Fruit fly (Drosophila melanogaster) whole organism, adult: ENCODE measurements around the gene Tsr1.

Source experiments
- CG11617 ChIP-seq: fragments of 200-800 bp; sonication (Bioruptor generic); optimal IDR thresholded peaks from 2 replicates; lab custom pipeline; 2017; ENCODE audit warnings: mild to moderate bottlenecking, missing biosample characterization, missing genetic modification reagents, missing genetic modification characterization
- CG12768 ChIP-seq: fragments of 200-800 bp; sonication (Bioruptor generic); optimal IDR thresholded peaks from 2 replicates; lab custom pipeline; 2017; ENCODE audit warnings: missing biosample characterization, missing genetic modification characterization, mild to moderate bottlenecking, moderate library complexity, missing genetic modification reagents
- CG14711 ChIP-seq: fragments of 200-800 bp; sonication (Bioruptor generic); optimal IDR thresholded peaks from 2 replicates; lab custom pipeline; 2018; ENCODE audit warnings: missing biosample characterization, mild to moderate bottlenecking, missing genetic modification characterization, moderate library complexity
- CG1620 ChIP-seq: fragments of 200-800 bp; sonication (Bioruptor generic); optimal IDR thresholded peaks from 2 replicates; lab custom pipeline; 2016; ENCODE audit warnings: missing biosample characterization, missing genetic modification characterization
- CG33017 ChIP-seq: fragments of 200-800 bp; sonication (Bioruptor generic); optimal IDR thresholded peaks from 2 replicates; lab custom pipeline; 2018; ENCODE audit warnings: missing biosample characterization, mild to moderate bottlenecking, missing genetic modification characterization, moderate library complexity
- CG5204 ChIP-seq: fragments of 200-800 bp; sonication (Bioruptor generic); optimal IDR thresholded peaks from 2 replicates; lab custom pipeline; 2016; ENCODE audit warnings: missing biosample characterization, missing genetic modification characterization
- CG7045 ChIP-seq: fragments of 200-800 bp; sonication (Bioruptor generic); optimal IDR thresholded peaks from 2 replicates; lab custom pipeline; 2017; ENCODE audit warnings: missing biosample characterization, mild to moderate bottlenecking, missing genetic modification characterization
- CG7101 ChIP-seq: fragments of 200-800 bp; sonication (Bioruptor generic); optimal IDR thresholded peaks from 2 replicates; lab custom pipeline; 2018; ENCODE audit warnings: missing biosample characterization, mild to moderate bottlenecking, missing genetic modification characterization, moderate library complexity
- Crg-1 ChIP-seq: fragments of 200-800 bp; sonication (Bioruptor generic); optimal IDR thresholded peaks from 2 replicates; lab custom pipeline; 2016; ENCODE audit warnings: missing biosample characterization, missing genetic modification characterization
- Hr96 ChIP-seq: fragments of 200-800 bp; sonication (Bioruptor generic); optimal IDR thresholded peaks from 2 replicates; lab custom pipeline; 2016; ENCODE audit warnings: missing biosample characterization, missing genetic modification characterization
- Mnt ChIP-seq: fragments of 200-800 bp; sonication (Bioruptor generic); optimal IDR thresholded peaks from 2 replicates; lab custom pipeline; 2016; ENCODE audit warnings: missing biosample characterization, mild to moderate bottlenecking, missing genetic modification characterization
- bab1 ChIP-seq: fragments of 200-800 bp; sonication (Bioruptor generic); optimal IDR thresholded peaks from 3 replicates; lab custom pipeline; 2019; ENCODE audit warnings: missing biosample characterization, mild to moderate bottlenecking, missing genetic modification characterization, moderate library complexity
- cic ChIP-seq: fragments of 200-800 bp; sonication (Bioruptor generic); optimal IDR thresholded peaks from 2 replicates; lab custom pipeline; 2017; ENCODE audit warnings: missing biosample characterization, mild to moderate bottlenecking, missing genetic modification characterization, moderate library complexity
- cnc ChIP-seq, 2 experiments: fragments of >200 bp; optimal IDR thresholded peaks; 2 replicates each; lab custom pipeline; 2017
- kay ChIP-seq: fragments of 200-800 bp; sonication (Bioruptor generic); peaks from one replicate; lab custom pipeline; 2016; ENCODE audit warnings: missing biosample characterization, missing genetic modification characterization, borderline replicate concordance
- ovo ChIP-seq: fragments of 200-800 bp; sonication (Bioruptor generic); optimal IDR thresholded peaks from 2 replicates; lab custom pipeline; 2016; ENCODE audit warnings: missing biosample characterization, missing genetic modification characterization
- pad ChIP-seq: fragments of 200-800 bp; sonication (Bioruptor generic); optimal IDR thresholded peaks from 3 replicates; lab custom pipeline; 2017; ENCODE audit warnings: missing biosample characterization, missing genetic modification characterization, mild to moderate bottlenecking, moderate library complexity, missing genetic modification reagents
- tj ChIP-seq: fragments of 200-800 bp; sonication (Bioruptor generic); optimal IDR thresholded peaks from 3 replicates; lab custom pipeline; 2017; ENCODE audit warnings: missing biosample characterization, mild to moderate bottlenecking, missing genetic modification characterization, moderate library complexity
- toe ChIP-seq: fragments of 200-800 bp; sonication (Bioruptor generic); optimal IDR thresholded peaks from 2 replicates; lab custom pipeline; 2016; ENCODE audit warnings: missing biosample characterization, missing genetic modification characterization

The Tsr1 gene

DNA sequence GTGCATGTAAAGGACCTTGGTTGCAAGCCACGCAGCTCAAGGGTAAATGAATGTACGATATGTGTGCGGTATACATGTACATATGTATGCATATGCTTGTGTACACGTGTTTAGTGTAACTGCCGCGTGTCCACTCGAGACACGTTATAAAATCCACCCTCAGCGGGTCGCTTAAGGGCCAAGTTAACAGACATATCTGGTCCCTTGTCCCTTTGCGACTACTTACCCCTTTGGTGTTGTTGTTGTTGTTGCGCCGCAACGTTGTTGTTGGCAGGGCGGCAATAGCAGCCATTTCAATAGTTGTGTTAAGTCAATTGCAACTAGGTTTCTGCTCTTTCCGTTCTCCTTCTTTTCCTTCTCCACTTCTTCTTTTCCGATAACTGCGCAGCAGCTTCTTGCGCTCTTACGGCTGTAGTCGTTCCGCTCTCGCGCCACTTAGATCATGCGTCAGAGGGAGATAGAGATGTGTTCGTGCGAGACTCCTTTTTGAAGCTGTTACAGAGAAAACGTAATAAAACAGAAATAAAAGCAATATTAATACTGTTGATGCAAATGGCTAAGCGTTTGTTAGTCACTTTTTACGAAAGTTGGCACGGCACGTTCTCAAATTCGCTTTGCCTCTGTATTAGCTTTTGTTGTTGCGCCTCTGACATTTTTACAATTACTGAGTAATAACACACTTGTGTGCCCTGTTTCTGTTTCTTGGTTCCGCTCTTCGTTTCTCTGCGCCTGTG lies 11.6 kb downstream of the Tsr1 start:
- TF ChIP-seq CG5204 (GFP tag; lab: Kevin White, UChicago) = no peak
- TF ChIP-seq kay (GFP tag; lab: Kevin White, UChicago) = peak; percentile 92
- peak; percentile 27 for TF ChIP-seq ovo (GFP tag; lab: Kevin White, UChicago)
- peak; percentile 17 for TF ChIP-seq bab1

dm6 chr3L:21347197-21347831 lies 12.3 kb downstream of the Tsr1 start:
- TF ChIP-seq Mnt (GFP tag; lab: Kevin White, UChicago) (no peak), CG5204 (GFP tag; lab: Kevin White, UChicago) (peak; percentile 33)

DNA sequence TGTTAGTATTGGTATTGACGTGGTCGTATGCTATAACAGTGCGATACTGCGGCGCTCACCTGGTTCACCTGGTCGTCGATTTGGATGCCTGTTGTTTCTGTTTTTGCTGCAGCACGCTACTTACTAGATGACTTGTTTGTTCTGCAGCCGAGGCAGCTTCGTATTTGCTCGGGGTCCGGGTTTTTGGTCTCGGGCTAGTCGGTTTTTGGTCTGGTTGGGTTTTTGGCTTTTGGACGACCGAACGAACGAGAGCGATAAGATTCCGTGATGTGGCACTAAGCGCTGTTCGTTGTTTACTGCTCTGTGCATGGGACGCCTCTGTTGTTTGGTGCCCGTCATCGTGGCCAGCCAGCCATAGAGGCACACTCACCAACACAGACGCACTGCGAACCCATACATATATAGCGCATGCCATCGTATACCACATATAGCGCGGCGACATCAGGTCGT lies 14.0 kb downstream of the Tsr1 start, which contains the start of gene ebd2:
Gene ebd2, minus strand, starts transcription at position 306 of the 450 bp plus-strand sequence.
- no peak for TF ChIP-seq CG11617
- TF ChIP-seq tj = no peak
- no peak for TF ChIP-seq CG7045
- TF ChIP-seq cnc (optimal IDR thresholded peaks at IDR 0.05; lab: Kevin White, UChicago) = no peak
- TF ChIP-seq CG7101 (tag; lab: Kevin White, UChicago) = no peak
- peak; percentile 18 for TF ChIP-seq cic
- no peak for TF ChIP-seq Crg-1 (GFP tag; lab: Kevin White, UChicago)
- peak; percentile 39 for TF ChIP-seq Hr96 (GFP tag; lab: Kevin White, UChicago)
- no peak for TF ChIP-seq ovo (GFP tag; lab: Kevin White, UChicago)
- TF ChIP-seq CG33017 (tag; lab: Kevin White, UChicago) = no peak
- TF ChIP-seq kay (GFP tag; lab: Kevin White, UChicago) = no peak
- TF ChIP-seq CG1620 (GFP tag; lab: Kevin White, UChicago) = no peak
- TF ChIP-seq bab1 = no peak
- TF ChIP-seq toe (GFP tag; lab: Kevin White, UChicago) = no peak
- no peak for TF ChIP-seq pad
- TF ChIP-seq CG5204 (GFP tag; lab: Kevin White, UChicago) = no peak

DNA sequence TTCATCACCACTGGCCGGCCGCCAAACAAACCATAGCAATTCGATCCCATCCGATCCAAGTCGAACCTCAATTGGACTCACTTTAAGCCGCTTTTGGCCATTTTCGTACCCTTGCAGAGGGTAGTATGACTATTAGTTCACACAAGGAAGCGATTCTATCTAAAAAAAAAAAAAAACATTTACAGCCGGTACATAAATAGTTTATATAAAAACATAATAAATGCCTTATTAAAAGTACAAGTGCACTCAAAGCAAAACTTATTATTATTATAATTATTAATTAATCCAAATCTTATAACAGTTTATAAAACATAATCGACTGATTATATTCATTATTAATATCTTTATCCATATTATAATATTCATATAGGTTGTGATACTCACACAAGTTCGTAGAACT lies 21.4 kb downstream of the Tsr1 start, which contains the start of gene CG12971:
Gene CG12971, minus strand, starts transcription at position 101 of the 400 bp plus-strand sequence.
- TF ChIP-seq CG7101 (tag; lab: Kevin White, UChicago) (no peak), pad (no peak), Hr96 (GFP tag; lab: Kevin White, UChicago) (no peak), CG5204 (GFP tag; lab: Kevin White, UChicago) (no peak), ovo (GFP tag; lab: Kevin White, UChicago) (no peak), cnc (optimal IDR thresholded peaks at IDR 0.05; lab: Kevin White, UChicago) (no peak), cic (no peak), CG14711 (tag; lab: Kevin White, UChicago) (no peak), CG12768 (no peak), Crg-1 (GFP tag; lab: Kevin White, UChicago) (no peak), tj (no peak), bab1 (no peak), Mnt (GFP tag; lab: Kevin White, UChicago) (no peak), toe (GFP tag; lab: Kevin White, UChicago) (no peak)

DNA sequence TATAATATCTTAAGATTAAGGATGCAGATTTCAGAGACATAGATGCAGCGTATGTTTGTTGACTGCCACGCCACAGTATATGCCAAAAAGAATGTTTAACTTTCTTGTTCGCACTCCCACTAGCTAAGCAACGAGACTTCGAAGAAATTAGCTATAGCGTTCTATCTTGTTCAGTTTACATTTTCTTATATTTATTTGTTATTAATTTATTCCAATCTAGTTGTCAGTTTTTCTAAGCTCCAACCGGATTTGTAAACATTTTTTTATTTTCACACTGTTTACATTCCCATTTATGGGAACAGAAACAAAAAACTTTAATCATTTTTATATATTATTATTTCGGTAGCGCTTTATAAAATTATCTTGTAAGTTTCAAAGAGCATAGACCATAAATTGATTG lies 22.4 kb downstream of the Tsr1 start, which contains the start of gene CG32437:
Gene CG32437, plus strand, starts transcription at position 301 of the 400 bp plus-strand sequence.
- TF ChIP-seq CG33017 (tag; lab: Kevin White, UChicago) (no peak), CG12768 (no peak), Hr96 (GFP tag; lab: Kevin White, UChicago) (no peak), kay (GFP tag; lab: Kevin White, UChicago) (no peak), CG11617 (no peak), CG14711 (tag; lab: Kevin White, UChicago) (no peak), CG5204 (GFP tag; lab: Kevin White, UChicago) (no peak), tj (no peak), toe (GFP tag; lab: Kevin White, UChicago) (no peak)

DNA sequence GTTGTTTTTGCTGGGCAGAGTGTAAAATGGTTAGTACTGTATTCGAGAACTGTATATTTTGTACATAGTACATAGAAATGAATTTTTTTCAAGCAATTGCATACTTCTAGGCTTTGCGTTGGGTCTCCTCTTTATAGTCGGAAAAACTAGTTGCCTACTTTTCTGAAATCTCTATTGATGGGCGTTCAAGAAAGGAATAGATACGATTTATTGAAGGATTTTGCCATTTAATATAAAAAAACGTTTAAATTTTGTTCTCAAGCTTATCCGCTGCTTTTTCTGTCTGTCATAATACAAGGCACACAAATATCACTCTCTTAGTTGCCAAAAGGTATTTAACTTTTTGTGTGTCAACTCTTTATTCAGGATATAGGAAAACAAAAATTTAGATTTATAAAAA lies 24.9 kb downstream of the Tsr1 start, which contains the start of gene CG32440:
Gene CG32440, plus strand, starts transcription at position 301 of the 400 bp plus-strand sequence.
- TF ChIP-seq CG1620 (GFP tag; lab: Kevin White, UChicago) (no peak), CG7045 (no peak), CG14711 (tag; lab: Kevin White, UChicago) (no peak), tj (no peak), bab1 (peak; percentile 4)

DNA sequence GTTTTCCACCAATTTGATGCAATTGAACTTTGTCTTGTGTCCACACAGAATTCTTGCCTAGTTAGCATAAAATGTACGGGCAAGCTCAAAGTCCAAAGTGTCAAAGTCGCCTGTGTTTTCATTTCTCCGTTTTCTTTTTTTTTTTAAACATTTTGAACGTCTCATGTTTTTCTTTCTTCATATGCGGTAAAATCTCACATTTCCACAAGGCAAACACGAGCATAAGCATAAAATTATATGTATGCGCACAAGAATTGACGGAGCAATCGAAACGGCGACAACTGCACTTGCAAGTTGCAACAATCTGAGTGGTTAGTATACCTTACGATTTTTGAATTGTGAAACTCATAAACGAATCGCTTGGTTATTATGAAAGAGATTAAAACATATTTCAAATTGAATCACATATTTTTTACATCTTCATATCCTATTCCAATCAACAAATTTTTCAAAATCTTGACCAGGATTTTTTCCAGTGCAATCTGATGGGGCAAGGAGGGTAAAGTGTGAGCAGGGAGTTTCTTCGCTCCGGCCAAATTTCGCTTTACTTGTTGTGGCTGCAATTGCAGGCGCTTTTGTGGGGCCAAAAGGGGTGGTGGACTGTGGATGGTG lies 29.0 kb downstream of the Tsr1 start:
- peak; percentile 44 for TF ChIP-seq bab1
- TF ChIP-seq Mnt (GFP tag; lab: Kevin White, UChicago) = no peak
- TF ChIP-seq kay (GFP tag; lab: Kevin White, UChicago) = peak; percentile 75
- no peak for TF ChIP-seq ovo (GFP tag; lab: Kevin White, UChicago)
- TF ChIP-seq CG5204 (GFP tag; lab: Kevin White, UChicago) = no peak
- peak; percentile 39 for TF ChIP-seq pad
- TF ChIP-seq CG14711 (tag; lab: Kevin White, UChicago) = peak; percentile 24
- peak; percentile 94 for TF ChIP-seq tj
